Worm (Caenorhabditis elegans) whole organism, young adult: ENCODE measurements around the gene syf-2.

ENCODE experiments used
- B0019.2 ChIP-seq: fragments of 200-800 bp; sonication (Bioruptor generic); conservative IDR thresholded peaks from 2 replicates; pipeline ENCODE4 v1.3.6; 2022; ENCODE audit warnings: missing genetic modification reagents, missing genetic modification characterization, missing compliant biosample characterization
- B0336.3 ChIP-seq: fragments of 200-800 bp; sonication (Bioruptor generic); IDR thresholded peaks from 2 replicates; pipeline ENCODE4 v1.3.6; 2022; ENCODE audit warnings: missing genetic modification characterization, missing compliant biosample characterization
- D2030.7 ChIP-seq: fragments of 200-800 bp; sonication (Bioruptor generic); IDR thresholded peaks from 2 replicates; pipeline ENCODE4 v1.3.6; 2022; ENCODE audit warnings: missing genetic modification reagents, missing genetic modification characterization, missing compliant biosample characterization
- F10E7.11 ChIP-seq: sonication (generic microtip); optimal IDR thresholded peaks from 2 replicates; lab custom pipeline; 2017; ENCODE audit warnings: mild to moderate bottlenecking, missing genetic modification characterization, moderate library complexity, missing compliant biosample characterization
- F33H1.4 ChIP-seq: fragments of 200-800 bp; sonication (Bioruptor generic); IDR thresholded peaks from 2 replicates; pipeline ENCODE4 v1.3.6; 2022; ENCODE audit warnings: missing genetic modification reagents, missing genetic modification characterization, missing compliant biosample characterization
- F37B4.10 ChIP-seq: fragments of 200-800 bp; sonication (Bioruptor generic); IDR thresholded peaks from 2 replicates; pipeline ENCODE4 v1.3.6; 2022; ENCODE audit warnings: missing genetic modification characterization, missing compliant biosample characterization
- F39B2.1 ChIP-seq: fragments of 200-800 bp; sonication (Bioruptor generic); IDR thresholded peaks from 2 replicates; pipeline ENCODE4 v1.3.6; 2022; ENCODE audit warnings: missing genetic modification reagents, missing genetic modification characterization, missing compliant biosample characterization
- F49E8.2 ChIP-seq: sonication (generic microtip); optimal IDR thresholded peaks from 3 replicates; lab custom pipeline; 2017; ENCODE audit warnings: missing genetic modification characterization, mild to moderate bottlenecking, missing compliant biosample characterization, antibody characterized with exemption, moderate library complexity; ENCODE audit not compliant: insufficient read depth
- F52B5.7 ChIP-seq: sonication (generic microtip); optimal IDR thresholded peaks from 2 replicates; lab custom pipeline; 2016; ENCODE audit warnings: mild to moderate bottlenecking, missing genetic modification characterization, missing compliant biosample characterization
- F55B11.4 ChIP-seq: sonication (generic microtip); optimal IDR thresholded peaks from 2 replicates; lab custom pipeline; 2016; ENCODE audit warnings: missing compliant biosample characterization, missing genetic modification characterization, borderline replicate concordance; ENCODE audit not compliant: insufficient read depth
- K11D2.4 ChIP-seq: fragments of 200-800 bp; sonication (Bioruptor generic); IDR thresholded peaks from 2 replicates; pipeline ENCODE4 v1.3.6; 2022; ENCODE audit warnings: missing genetic modification reagents, missing genetic modification characterization, missing compliant biosample characterization
- Y53G8AR.9 ChIP-seq: fragments of 200-800 bp; sonication (Bioruptor generic); conservative IDR thresholded peaks from 2 replicates; pipeline ENCODE4 v1.3.6; 2022; ENCODE audit warnings: missing genetic modification reagents, missing genetic modification characterization, missing compliant biosample characterization
- Y56A3A.18 ChIP-seq: fragments of 200-800 bp; sonication (Bioruptor generic); IDR thresholded peaks from 2 replicates; pipeline ENCODE4 v1.3.6; 2022; ENCODE audit warnings: missing genetic modification reagents, missing genetic modification characterization, missing compliant biosample characterization
- Y95B8A.8 ChIP-seq: fragments of 200-800 bp; sonication (Bioruptor generic); IDR thresholded peaks from 2 replicates; pipeline ENCODE4 v1.3.6; 2022; ENCODE audit warnings: missing genetic modification reagents, missing genetic modification characterization, missing compliant biosample characterization
- aptf-3 ChIP-seq: fragments of 200-800 bp; sonication (Bioruptor generic); IDR thresholded peaks from 2 replicates; pipeline ENCODE4 v1.3.6; 2022; ENCODE audit warnings: missing genetic modification characterization, missing compliant biosample characterization
- athp-1 ChIP-seq: sonication (generic microtip); optimal IDR thresholded peaks from 2 replicates; lab custom pipeline; 2017; ENCODE audit warnings: mild to moderate bottlenecking, missing genetic modification characterization, missing compliant biosample characterization
- attf-6 ChIP-seq: fragments of 200-800 bp; sonication (Bioruptor generic); IDR thresholded peaks from 2 replicates; pipeline ENCODE4 v1.3.6; 2022; ENCODE audit warnings: missing genetic modification reagents, missing genetic modification characterization, missing compliant biosample characterization
- bed-1 ChIP-seq: fragments of 200-800 bp; sonication (Bioruptor generic); IDR thresholded peaks from 2 replicates; pipeline ENCODE4 v1.3.6; 2022; ENCODE audit warnings: missing genetic modification reagents, missing genetic modification characterization, missing compliant biosample characterization
- cebp-1 ChIP-seq, 2 experiments: fragments of 200-800 bp in 1 of 2; sonication (Bioruptor generic) in 1 of 2; sonication (generic microtip) in 1 of 2; IDR thresholded peaks in 1 of 2; optimal IDR thresholded peaks in 1 of 2; 2 replicates each; pipeline versions ENCODE4 v1.3.6 to Lab custom; 2017 to 2022; ENCODE audit warnings: missing compliant biosample characterization in 2 of 2, missing genetic modification characterization in 2 of 2, mild to moderate bottlenecking in 1 of 2, missing genetic modification reagents in 1 of 2, moderate library complexity in 1 of 2
- chd-7 ChIP-seq: sonication (generic microtip); optimal IDR thresholded peaks from 2 replicates; lab custom pipeline; 2016; ENCODE audit warnings: mild to moderate bottlenecking, missing genetic modification characterization, moderate library complexity, missing compliant biosample characterization
- die-1 ChIP-seq: sonication (generic microtip); optimal IDR thresholded peaks from 2 replicates; lab custom pipeline; 2016; ENCODE audit warnings: missing genotype, mild to moderate bottlenecking, missing genetic modification characterization, missing compliant biosample characterization
- ekl-4 ChIP-seq: fragments of 200-800 bp; sonication (Bioruptor generic); IDR thresholded peaks from 2 replicates; pipeline ENCODE4 v1.3.6; 2022; ENCODE audit warnings: missing genetic modification reagents, missing genetic modification characterization, missing compliant biosample characterization
- hmg-1.2 ChIP-seq: fragments of 200-800 bp; sonication (Bioruptor generic); IDR thresholded peaks from 2 replicates; pipeline ENCODE4 v1.3.6; 2022; ENCODE audit warnings: missing genetic modification reagents, missing genetic modification characterization, missing compliant biosample characterization
- hrde-1 ChIP-seq: sonication (generic microtip); optimal IDR thresholded peaks from 2 replicates; lab custom pipeline; 2016; ENCODE audit warnings: missing genetic modification characterization, mild to moderate bottlenecking, missing compliant biosample characterization, moderate library complexity, missing genotype, missing genetic modification reagents, borderline replicate concordance
- hsf-1 ChIP-seq: fragments of 200-800 bp; sonication (Bioruptor generic); IDR thresholded peaks from 2 replicates; pipeline ENCODE4 v1.3.6; 2022; ENCODE audit warnings: missing genetic modification reagents, missing genetic modification characterization, missing compliant biosample characterization
- lin-26 ChIP-seq: fragments of 200-800 bp; sonication (Bioruptor generic); IDR thresholded peaks from 2 replicates; pipeline ENCODE4 v1.3.6; 2022; ENCODE audit warnings: missing genetic modification reagents, missing genetic modification characterization, missing compliant biosample characterization
- lin-54 ChIP-seq: fragments of 200-800 bp; sonication (Bioruptor generic); optimal IDR thresholded peaks from 2 replicates; lab custom pipeline; 2018; ENCODE audit warnings: mild to moderate bottlenecking, missing genetic modification characterization, missing compliant biosample characterization
- lsl-1 ChIP-seq: fragments of 200-800 bp; sonication (Bioruptor generic); optimal IDR thresholded peaks from 2 replicates; lab custom pipeline; 2018; ENCODE audit warnings: mild to moderate bottlenecking, missing genetic modification characterization, moderate library complexity, missing compliant biosample characterization
- madf-3 ChIP-seq: fragments of 200-800 bp; sonication (Bioruptor generic); IDR thresholded peaks from 2 replicates; pipeline ENCODE4 v1.3.6; 2022; ENCODE audit warnings: missing genetic modification reagents, missing genetic modification characterization, missing compliant biosample characterization
- madf-6 ChIP-seq: fragments of 200-800 bp; sonication (Bioruptor generic); IDR thresholded peaks from 2 replicates; pipeline ENCODE4 v1.3.6; 2022; ENCODE audit warnings: missing genetic modification reagents, missing genetic modification characterization, missing compliant biosample characterization
- mcd-1 ChIP-seq: fragments of 200-800 bp; sonication (Bioruptor generic); IDR thresholded peaks from 2 replicates; pipeline ENCODE4 v1.3.6; 2022; ENCODE audit warnings: missing genetic modification reagents, missing genetic modification characterization, missing compliant biosample characterization
- mel-28 ChIP-seq: sonication (generic microtip); optimal IDR thresholded peaks from 2 replicates; lab custom pipeline; 2016; ENCODE audit warnings: borderline replicate concordance, mild to moderate bottlenecking, missing genetic modification characterization, missing compliant biosample characterization
- nfya-2 ChIP-seq: fragments of 200-800 bp; sonication (Bioruptor generic); IDR thresholded peaks from 2 replicates; pipeline ENCODE4 v1.3.6; 2022; ENCODE audit warnings: missing genetic modification reagents, missing genetic modification characterization, missing compliant biosample characterization
- nfyb-1 ChIP-seq: fragments of 200-800 bp; sonication (Bioruptor generic); IDR thresholded peaks from 2 replicates; pipeline ENCODE4 v1.3.6; 2022; ENCODE audit warnings: missing genetic modification reagents, missing genetic modification characterization, missing compliant biosample characterization
- pbrm-1 ChIP-seq: fragments of 200-800 bp; sonication (Bioruptor generic); IDR thresholded peaks from 2 replicates; pipeline ENCODE4 v1.3.6; 2022; ENCODE audit warnings: missing genetic modification reagents, missing genetic modification characterization, missing compliant biosample characterization
- snpc-1.3 ChIP-seq: sonication (generic microtip); optimal IDR thresholded peaks from 2 replicates; lab custom pipeline; 2017; ENCODE audit warnings: missing genetic modification characterization, mild to moderate bottlenecking, missing compliant biosample characterization, antibody characterized with exemption, moderate library complexity, missing genotype, missing genetic modification reagents; ENCODE audit not compliant: insufficient read depth
- snpc-3.4 ChIP-seq: sonication (generic microtip); optimal IDR thresholded peaks from 2 replicates; lab custom pipeline; 2017; ENCODE audit warnings: missing genetic modification characterization, mild to moderate bottlenecking, missing compliant biosample characterization, antibody characterized with exemption, moderate library complexity, missing genotype, missing genetic modification reagents
- snpc-4 ChIP-seq, 5 experiments: fragments of 150-350 bp in 1 of 5; sonication (generic microtip) in 4 of 5; optimal IDR thresholded peaks; 2 replicates each; lab custom pipeline; 2014 to 2018; ENCODE audit warnings: missing genetic modification characterization in 5 of 5, missing biosample characterization in 3 of 5, antibody characterized with exemption in 2 of 5, mild to moderate bottlenecking in 2 of 5, missing compliant biosample characterization in 2 of 5, missing genotype in 2 of 5, moderate library complexity in 2 of 5, missing genetic modification reagents in 1 of 5
- tbp1 ChIP-seq: fragments of 200-800 bp; sonication (Bioruptor generic); optimal IDR thresholded peaks from 2 replicates; lab custom pipeline; 2018; ENCODE audit warnings: mild to moderate bottlenecking, missing genetic modification characterization, missing compliant biosample characterization
- tlf-1 ChIP-seq: fragments of 200-800 bp; sonication (Bioruptor generic); optimal IDR thresholded peaks from 2 replicates; lab custom pipeline; 2018; ENCODE audit warnings: mild to moderate bottlenecking, missing genetic modification characterization, missing compliant biosample characterization
- ztf-18 ChIP-seq: sonication (generic microtip); optimal IDR thresholded peaks from 2 replicates; lab custom pipeline; 2016; ENCODE audit warnings: missing genotype, mild to moderate bottlenecking, missing genetic modification characterization, missing compliant biosample characterization
- ztf-26 ChIP-seq: sonication (generic microtip); optimal IDR thresholded peaks from 2 replicates; lab custom pipeline; 2017; ENCODE audit warnings: missing genetic modification characterization, missing compliant biosample characterization

Gene syf-2

ce11 chrIII:7179538-7180301 lies 17.8 kb upstream of the syf-2 start, which contains the start of the genes rps-14 and rpl-36 (continued):
- TF ChIP-seq snpc-1.3: peak; percentile 71

- TF ChIP-seq D2030.7 (GFP tag; lab: Robert Waterston, UW) (0 out of 2 replicates have a peak, but pooled peaks have one; percentile 36), F39B2.1 (GFP tag; lab: Robert Waterston, UW) (peak; percentile 59; the same call in 1 of the 2 replicates), Y95B8A.8 (peak; percentile 54; the same call in 1 of the 2 replicates), B0019.2 (GFP tag; lab: Robert Waterston, UW) (no peak), ztf-18 (peak; percentile 32), nfyb-1 (GFP tag; lab: Robert Waterston, UW) (peak; percentile 50; the same call in 1 of the 2 replicates), tbp1 (peak; percentile 35), B0336.3 (GFP tag; lab: Robert Waterston, UW) (peak; percentile 82), K11D2.4 (GFP tag; lab: Robert Waterston, UW) (no peak), hsf-1 (GFP tag; lab: Robert Waterston, UW) (peak; percentile 65; the same call in 1 of the 2 replicates), F33H1.4 (GFP tag; lab: Robert Waterston, UW) (peak; percentile 49), hrde-1 (no peak), pbrm-1 (GFP tag; lab: Robert Waterston, UW) (peak; percentile 51; the same call in 1 of the 2 replicates), madf-6 (GFP tag; lab: Robert Waterston, UW) (peak; percentile 72), aptf-3 (GFP tag; lab: Robert Waterston, UW) (0 out of 2 replicates have a peak, but pooled peaks have one; percentile 10), F52B5.7 (tag; lab: Kevin White, UChicago) (peak; percentile 8), die-1 (tag; lab: Kevin White, UChicago) (peak; percentile 3), attf-6 (GFP tag; lab: Robert Waterston, UW) (peak; percentile 56; the same call in 1 of the 2 replicates), cebp-1 (GFP tag; IDR thresholded peaks at IDR 0.05; lab: Robert Waterston, UW) (no peak), cebp-1 (tag; optimal IDR thresholded peaks at IDR 0.05; lab: Kevin White, UChicago) (peak; percentile 54), Y56A3A.18 (GFP tag; lab: Robert Waterston, UW) (peak; percentile 45; the same call in 1 of the 2 replicates), chd-7 (no peak), F10E7.11 (no peak), ekl-4 (GFP tag; lab: Robert Waterston, UW) (peak; percentile 86), snpc-4 (GFP tag; optimal IDR thresholded peaks at IDR 0.05; lab: Kevin White, UChicago) (no peak), snpc-4 (tag; optimal IDR thresholded peaks at IDR 0.05; lab: Kevin White, UChicago) (peak in 1 of 4 experiments; percentile 26), lin-54 (GFP tag; lab: Kevin White, UChicago) (peak; percentile 57), mcd-1 (peak; percentile 41; the same call in 1 of the 2 replicates), hmg-1.2 (peak; percentile 11; the same call in 1 of the 2 replicates), nfya-2 (GFP tag; lab: Robert Waterston, UW) (0 out of 2 replicates have a peak, but pooled peaks have one; percentile 54), snpc-1.3 (peak; percentile 11), F37B4.10 (GFP tag; lab: Robert Waterston, UW) (no peak), lsl-1 (GFP tag; lab: Kevin White, UChicago) (peak; percentile 29), F49E8.2 (tag; lab: Kevin White, UChicago) (peak; percentile 51), Y53G8AR.9 (GFP tag; lab: Robert Waterston, UW) (0 out of 2 replicates have a peak, but pooled peaks have one; percentile 53), bed-1 (GFP tag; lab: Robert Waterston, UW) (no peak), tlf-1 (GFP tag; lab: Kevin White, UChicago) (peak; percentile 66), athp-1 (tag; lab: Kevin White, UChicago) (peak; percentile 71), mel-28 (tag; lab: Kevin White, UChicago) (no peak), madf-3 (peak; percentile 46; the same call in 1 of the 2 replicates), ztf-26 (tag; lab: Kevin White, UChicago) (no peak), lin-26 (GFP tag; lab: Robert Waterston, UW) (peak; percentile 78), snpc-3.4 (peak; percentile 3), F55B11.4 (tag; lab: Kevin White, UChicago) (no peak)
Measured at ce11 chrIII:7178497-7178896, 16.6 kb upstream of the syf-2 start.
